Fruit fly (Drosophila melanogaster) whole organism: Measurements from ENCODE around the gene baz.

Source experiments
- CG8478 ChIP-seq: fragments of >200 bp; optimal IDR thresholded peaks from 2 replicates; lab custom pipeline; 2018; ENCODE audit warnings: inconsistent platforms
- Dll ChIP-seq: fragments of >200 bp; optimal IDR thresholded peaks from 2 replicates; lab custom pipeline; 2017
- pan ChIP-seq: fragments of >200 bp; optimal IDR thresholded peaks from 2 replicates; lab custom pipeline; 2017
- psq ChIP-seq: fragments of >200 bp; optimal IDR thresholded peaks from 2 replicates; lab custom pipeline; 2017
- usp ChIP-seq: fragments of >200 bp; optimal IDR thresholded peaks from 2 replicates; lab custom pipeline; 2017; ENCODE audit warnings: missing biosample characterization, missing genetic modification characterization, mixed read lengths

DNA sequence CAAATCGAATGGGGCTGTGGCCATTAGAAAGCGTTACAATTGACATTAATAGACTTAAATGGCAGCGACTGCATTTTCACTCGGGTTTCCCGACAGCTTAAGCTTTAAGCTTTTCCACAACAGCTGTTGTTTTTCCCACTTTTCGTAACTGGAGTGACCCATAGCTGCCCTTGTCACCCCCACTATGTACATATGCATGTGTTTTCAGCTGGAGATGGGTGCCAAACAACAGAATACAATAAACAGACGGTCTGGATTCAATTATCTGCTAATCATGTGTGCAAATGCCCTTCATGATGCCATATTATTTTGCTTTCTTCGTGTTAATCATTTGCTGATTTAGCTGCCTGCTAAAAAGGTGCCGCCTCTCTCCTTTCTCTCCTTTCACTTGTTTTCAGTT is 23.7 kb downstream of the baz start:
- TF ChIP-seq psq (lab: Kevin White, UChicago) (no peak), CG8478 (lab: Kevin White, UChicago) (no peak), pan (lab: Kevin White, UChicago) (no peak), Dll (lab: Kevin White, UChicago) (no peak), usp (GFP tag; lab: Kevin White, UChicago) (no peak)
